Worm (Caenorhabditis elegans) whole organism, young adult: ENCODE measurements around the gene chil-10.

ENCODE experiments used
- B0019.2 ChIP-seq: fragments of 200-800 bp; sonication (Bioruptor generic); conservative IDR thresholded peaks from 2 replicates; pipeline ENCODE4 v1.3.6; 2022; ENCODE audit warnings: missing genetic modification reagents, missing genetic modification characterization, missing compliant biosample characterization
- F23B12.7 ChIP-seq: sonication (generic microtip); optimal IDR thresholded peaks from 2 replicates; lab custom pipeline; 2017; ENCODE audit warnings: missing genetic modification characterization, mild to moderate bottlenecking, missing compliant biosample characterization, antibody characterized with exemption, moderate library complexity; ENCODE audit not compliant: insufficient read depth
- F37B4.10 ChIP-seq: fragments of 200-800 bp; sonication (Bioruptor generic); IDR thresholded peaks from 2 replicates; pipeline ENCODE4 v1.3.6; 2022; ENCODE audit warnings: missing genetic modification characterization, missing compliant biosample characterization
- F39B2.1 ChIP-seq: fragments of 200-800 bp; sonication (Bioruptor generic); IDR thresholded peaks from 2 replicates; pipeline ENCODE4 v1.3.6; 2022; ENCODE audit warnings: missing genetic modification reagents, missing genetic modification characterization, missing compliant biosample characterization
- F49E8.2 ChIP-seq: sonication (generic microtip); optimal IDR thresholded peaks from 3 replicates; lab custom pipeline; 2017; ENCODE audit warnings: missing genetic modification characterization, mild to moderate bottlenecking, missing compliant biosample characterization, antibody characterized with exemption, moderate library complexity; ENCODE audit not compliant: insufficient read depth
- F57A8.1 ChIP-seq: fragments of 200-800 bp; sonication (Bioruptor generic); optimal IDR thresholded peaks from 2 replicates; lab custom pipeline; 2018; ENCODE audit warnings: mild to moderate bottlenecking, missing genetic modification characterization, moderate library complexity, missing compliant biosample characterization
- F57C9.4 ChIP-seq: sonication (generic microtip); optimal IDR thresholded peaks from 2 replicates; lab custom pipeline; 2017; ENCODE audit warnings: mild to moderate bottlenecking, missing genetic modification characterization, missing compliant biosample characterization
- Y56A3A.18 ChIP-seq: fragments of 200-800 bp; sonication (Bioruptor generic); IDR thresholded peaks from 2 replicates; pipeline ENCODE4 v1.3.6; 2022; ENCODE audit warnings: missing genetic modification reagents, missing genetic modification characterization, missing compliant biosample characterization
- Y79H2A.3 ChIP-seq: fragments of 200-800 bp; sonication (Bioruptor generic); conservative IDR thresholded peaks from 2 replicates; pipeline ENCODE4 v1.3.6; 2022; ENCODE audit warnings: missing genetic modification reagents, missing genetic modification characterization, missing compliant biosample characterization
- ZK185.1 ChIP-seq: sonication (generic microtip); optimal IDR thresholded peaks from 2 replicates; lab custom pipeline; 2016; ENCODE audit warnings: mild to moderate bottlenecking, missing genetic modification characterization, missing compliant biosample characterization; ENCODE audit not compliant: poor library complexity, severe bottlenecking
- aptf-3 ChIP-seq: fragments of 200-800 bp; sonication (Bioruptor generic); IDR thresholded peaks from 2 replicates; pipeline ENCODE4 v1.3.6; 2022; ENCODE audit warnings: missing genetic modification characterization, missing compliant biosample characterization
- attf-5 ChIP-seq: fragments of 200-800 bp; sonication (Bioruptor generic); optimal IDR thresholded peaks from 2 replicates; lab custom pipeline; 2018; ENCODE audit warnings: mild to moderate bottlenecking, missing genetic modification characterization, missing compliant biosample characterization
- bed-1 ChIP-seq: fragments of 200-800 bp; sonication (Bioruptor generic); IDR thresholded peaks from 2 replicates; pipeline ENCODE4 v1.3.6; 2022; ENCODE audit warnings: missing genetic modification reagents, missing genetic modification characterization, missing compliant biosample characterization
- ceh-100 ChIP-seq: fragments of 200-800 bp; sonication (Bioruptor generic); IDR thresholded peaks from 2 replicates; pipeline ENCODE4 v1.3.6; 2022; ENCODE audit warnings: missing genetic modification reagents, missing genetic modification characterization, missing compliant biosample characterization
- ceh-27 ChIP-seq: fragments of 200-800 bp; sonication (Bioruptor generic); optimal IDR thresholded peaks from 2 replicates; lab custom pipeline; 2018; ENCODE audit warnings: mild to moderate bottlenecking, missing genetic modification characterization, moderate library complexity, missing compliant biosample characterization
- ceh-58 ChIP-seq: fragments of 200-800 bp; sonication (Bioruptor generic); IDR thresholded peaks from 2 replicates; pipeline ENCODE4 v1.3.6; 2022; ENCODE audit warnings: missing genetic modification characterization, missing compliant biosample characterization
- dox-1 ChIP-seq: fragments of 200-800 bp; sonication (Bioruptor generic); IDR thresholded peaks from 2 replicates; pipeline ENCODE4 v1.3.6; 2022; ENCODE audit warnings: missing genetic modification reagents, missing genetic modification characterization, missing compliant biosample characterization
- hmg-1.2 ChIP-seq: fragments of 200-800 bp; sonication (Bioruptor generic); IDR thresholded peaks from 2 replicates; pipeline ENCODE4 v1.3.6; 2022; ENCODE audit warnings: missing genetic modification reagents, missing genetic modification characterization, missing compliant biosample characterization
- lag-1 ChIP-seq: fragments of 200-800 bp; sonication (Bioruptor generic); IDR thresholded peaks from 2 replicates; pipeline ENCODE4 v1.3.6; 2022; ENCODE audit warnings: missing genetic modification reagents, missing genetic modification characterization, missing compliant biosample characterization
- let-526 ChIP-seq: fragments of 200-800 bp; sonication (Bioruptor generic); IDR thresholded peaks from 2 replicates; pipeline ENCODE4 v1.3.6; 2022; ENCODE audit warnings: missing genetic modification reagents, missing genetic modification characterization, missing compliant biosample characterization
- let-607 ChIP-seq, 2 experiments: fragments of 200-800 bp in 1 of 2; sonication (Bioruptor generic) in 1 of 2; sonication (generic microtip) in 1 of 2; optimal IDR thresholded peaks; 2 replicates each; lab custom pipeline; 2016 to 2018; ENCODE audit warnings: mild to moderate bottlenecking in 2 of 2, missing compliant biosample characterization in 2 of 2, missing genetic modification characterization in 2 of 2, moderate library complexity in 2 of 2, missing genotype in 1 of 2
- lin-40 ChIP-seq: sonication (generic microtip); optimal IDR thresholded peaks from 2 replicates; lab custom pipeline; 2016; ENCODE audit warnings: missing genetic modification characterization, mild to moderate bottlenecking, missing compliant biosample characterization, missing genotype, missing genetic modification reagents
- madf-8 ChIP-seq: fragments of 200-800 bp; sonication (Bioruptor generic); conservative IDR thresholded peaks from 2 replicates; pipeline ENCODE4 v1.3.6; 2022; ENCODE audit warnings: missing genetic modification reagents, missing genetic modification characterization, missing compliant biosample characterization
- mcd-1 ChIP-seq: fragments of 200-800 bp; sonication (Bioruptor generic); IDR thresholded peaks from 2 replicates; pipeline ENCODE4 v1.3.6; 2022; ENCODE audit warnings: missing genetic modification reagents, missing genetic modification characterization, missing compliant biosample characterization
- mel-28 ChIP-seq: sonication (generic microtip); optimal IDR thresholded peaks from 2 replicates; lab custom pipeline; 2016; ENCODE audit warnings: borderline replicate concordance, mild to moderate bottlenecking, missing genetic modification characterization, missing compliant biosample characterization
- nfya-1 ChIP-seq: sonication (generic microtip); optimal IDR thresholded peaks from 2 replicates; lab custom pipeline; 2017; ENCODE audit warnings: antibody characterized with exemption, missing compliant biosample characterization, missing genetic modification characterization, borderline replicate concordance; ENCODE audit not compliant: insufficient read depth
- nhr-179 ChIP-seq: sonication (generic microtip); optimal IDR thresholded peaks from 2 replicates; lab custom pipeline; 2016; ENCODE audit warnings: mild to moderate bottlenecking, missing genetic modification characterization, missing compliant biosample characterization
- nhr-80 ChIP-seq: sonication (generic microtip); optimal IDR thresholded peaks from 2 replicates; lab custom pipeline; 2016; ENCODE audit warnings: missing genetic modification characterization, missing compliant biosample characterization
- pha-4 ChIP-seq: fragments of 150-350 bp; sonication (generic microtip); optimal IDR thresholded peaks from 2 replicates; lab custom pipeline; 2014; ENCODE audit warnings: missing biosample characterization, missing genetic modification reagents, missing genetic modification characterization
- repo-1 ChIP-seq: sonication (generic microtip); optimal IDR thresholded peaks from 2 replicates; lab custom pipeline; 2017; ENCODE audit warnings: mild to moderate bottlenecking, missing genetic modification characterization, missing compliant biosample characterization
- sea-2 ChIP-seq: fragments of 200-800 bp; sonication (Bioruptor generic); IDR thresholded peaks from 2 replicates; pipeline ENCODE4 v1.3.6; 2022; ENCODE audit warnings: missing genetic modification characterization, missing compliant biosample characterization
- snpc-4 ChIP-seq, 5 experiments: fragments of 150-350 bp in 1 of 5; sonication (generic microtip) in 4 of 5; optimal IDR thresholded peaks; 2 replicates each; lab custom pipeline; 2014 to 2018; ENCODE audit warnings: missing genetic modification characterization in 5 of 5, missing biosample characterization in 3 of 5, antibody characterized with exemption in 2 of 5, mild to moderate bottlenecking in 2 of 5, missing compliant biosample characterization in 2 of 5, missing genotype in 2 of 5, moderate library complexity in 2 of 5, missing genetic modification reagents in 1 of 5
- somi-1 ChIP-seq: fragments of 200-800 bp; sonication (Bioruptor generic); optimal IDR thresholded peaks from 2 replicates; lab custom pipeline; 2018; ENCODE audit warnings: mild to moderate bottlenecking, missing genetic modification characterization, missing compliant biosample characterization
- tbx-9 ChIP-seq: sonication (generic microtip); optimal IDR thresholded peaks from 2 replicates; lab custom pipeline; 2016; ENCODE audit warnings: borderline replicate concordance, missing genetic modification characterization, inconsistent platforms, missing compliant biosample characterization
- ztf-22 ChIP-seq: fragments of 200-800 bp; sonication (Bioruptor generic); optimal IDR thresholded peaks from 2 replicates; lab custom pipeline; 2018; ENCODE audit warnings: mild to moderate bottlenecking, missing genetic modification characterization, moderate library complexity, missing compliant biosample characterization

The chil-10 gene

ce11 chrX:912990-913389 lies 44.7 kb upstream of the chil-10 start, which contains the start of gene F35H12.6:
TSS of gene F35H12.6 (plus strand) at chrX:913290.
- no peak for TF ChIP-seq F57A8.1 (GFP tag; lab: Kevin White, UChicago)
- no peak for TF ChIP-seq let-607 (tag; optimal IDR thresholded peaks at IDR 0.05; lab: Kevin White, UChicago)
- no peak for TF ChIP-seq tbx-9
- TF ChIP-seq, all 124 proteins: peak for 0

ce11 chrX:915510-915909 lies 42.2 kb upstream of the chil-10 start, which contains the start of gene sel-12:
TSS of gene sel-12 (plus strand) at chrX:915867.
- TF ChIP-seq F49E8.2 (tag; lab: Kevin White, UChicago) (no peak), madf-8 (GFP tag; lab: Robert Waterston, UW) (no peak), B0019.2 (no peak), mel-28 (tag; lab: Kevin White, UChicago) (no peak)

DNA sequence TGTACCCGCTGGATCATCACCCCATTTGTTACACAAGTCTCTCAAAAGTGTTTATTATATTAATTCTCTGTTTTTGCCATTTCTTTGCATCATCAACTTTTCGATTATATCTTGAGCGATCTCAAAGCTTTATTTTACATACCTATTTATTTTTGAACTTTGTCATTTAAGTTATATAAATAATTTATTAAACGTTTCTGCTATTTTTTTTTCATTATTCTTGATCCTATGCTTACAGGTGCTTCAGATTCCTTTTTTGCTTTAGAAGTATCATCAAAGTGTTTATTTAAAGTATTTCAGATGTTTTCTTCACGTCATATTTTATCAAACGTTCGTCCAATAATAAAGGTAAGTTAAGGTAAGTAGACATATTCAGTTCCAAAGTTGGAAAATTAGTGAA lies 39.6 kb upstream of the chil-10 start, which contains the start of gene F35H12.5:
TSS of gene F35H12.5 (plus strand) at position 301 of the 400 bp plus-strand sequence.
- TF ChIP-seq somi-1 (GFP tag; lab: Kevin White, UChicago) = no peak
- TF ChIP-seq Y79H2A.3 (GFP tag; lab: Robert Waterston, UW) = no peak
- no peak for TF ChIP-seq F49E8.2 (tag; lab: Kevin White, UChicago)
- no peak for TF ChIP-seq Y56A3A.18 (GFP tag; lab: Robert Waterston, UW)
- TF ChIP-seq tbx-9 = no peak
- TF ChIP-seq ztf-22 (GFP tag; lab: Kevin White, UChicago) = no peak
- no peak for TF ChIP-seq ZK185.1 (tag; lab: Kevin White, UChicago)
- no peak for TF ChIP-seq nfya-1
- no peak for TF ChIP-seq F57C9.4 (tag; lab: Kevin White, UChicago)
- TF ChIP-seq nhr-179 (tag; lab: Kevin White, UChicago) = no peak
- no peak for TF ChIP-seq let-526 (GFP tag; lab: Robert Waterston, UW)
- no peak for TF ChIP-seq madf-8 (GFP tag; lab: Robert Waterston, UW)
- TF ChIP-seq sea-2 (GFP tag; lab: Robert Waterston, UW) = no peak
- TF ChIP-seq ceh-58 = no peak
- TF ChIP-seq lag-1 = no peak
- no peak for TF ChIP-seq repo-1
- no peak for TF ChIP-seq bed-1 (GFP tag; lab: Robert Waterston, UW)
- no peak for TF ChIP-seq dox-1

DNA sequence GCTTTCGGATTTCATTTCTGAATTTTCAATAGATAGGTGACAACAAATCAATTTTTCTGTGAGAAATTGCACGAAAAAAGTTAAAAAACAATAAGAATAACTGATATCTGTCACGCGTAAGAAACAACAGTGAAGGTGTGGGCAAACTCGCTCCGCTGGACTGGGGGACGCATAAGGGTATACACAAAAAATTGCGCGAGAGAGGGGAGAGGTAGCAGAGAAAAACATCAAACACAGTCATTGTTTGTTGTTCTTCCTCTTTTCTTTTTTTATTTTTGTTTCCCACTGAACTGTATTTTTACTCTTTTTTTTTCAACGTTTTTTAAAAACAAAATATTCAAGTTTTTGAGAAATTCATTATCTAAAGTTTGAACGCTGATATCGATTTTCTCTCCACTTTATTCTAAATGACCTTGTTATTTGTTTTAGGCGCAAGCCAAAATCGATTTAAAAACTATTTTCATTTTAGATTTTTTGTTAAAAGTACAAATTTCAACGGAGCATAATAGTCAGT lies 33.1 kb upstream of the chil-10 start, which contains the start of the genes pifk-1 and tbc-11:
TSS of gene pifk-1 (minus strand) at position 17 of the 514 bp plus-strand sequence.
TSS of gene tbc-11 (plus strand) at position 464 of the 514 bp plus-strand sequence.
- TF ChIP-seq pha-4 (tag; lab: Kevin White, UChicago) = no peak
- TF ChIP-seq lag-1 = no peak
- TF ChIP-seq let-607 (tag; optimal IDR thresholded peaks at IDR 0.05; lab: Kevin White, UChicago) = peak in 1 of 2 experiments; percentile 12
- peak; percentile 9; the same call in 1 of the 2 replicates for TF ChIP-seq hmg-1.2 (GFP tag; lab: Robert Waterston, UW)
- TF ChIP-seq F23B12.7 = peak; percentile 71
- no peak for TF ChIP-seq F37B4.10
- TF ChIP-seq lin-40 (tag; lab: Kevin White, UChicago) = peak; percentile 23
- peak; percentile 24 for TF ChIP-seq ceh-27
- peak; percentile 75 for TF ChIP-seq attf-5 (GFP tag; lab: Kevin White, UChicago)
- TF ChIP-seq aptf-3 (GFP tag; lab: Robert Waterston, UW) = no peak
- peak; percentile 65 for TF ChIP-seq mcd-1
- TF ChIP-seq nhr-80 (tag; lab: Kevin White, UChicago) = peak; percentile 75
- TF ChIP-seq snpc-4 (GFP tag; optimal IDR thresholded peaks at IDR 0.05; lab: Kevin White, UChicago) = no peak
- TF ChIP-seq snpc-4 (tag; optimal IDR thresholded peaks at IDR 0.05; lab: Kevin White, UChicago) = peak in 1 of 4 experiments; percentile 65
- 0 out of 2 replicates have a peak, but pooled peaks have one; percentile 32 for TF ChIP-seq dox-1
- TF ChIP-seq ceh-100 (GFP tag; lab: Robert Waterston, UW) = no peak
- TF ChIP-seq F39B2.1 (GFP tag; lab: Robert Waterston, UW) = no peak
